Worm (Caenorhabditis elegans): ENCODE results near the gene Y40A1A.3.

- TF ChIP-seq pha-4 (tag; optimal IDR thresholded peaks at IDR 0.05), result no peak
- no peak for TF ChIP-seq ref-2 (tag; optimal IDR thresholded peaks at IDR 0.05)
- TF ChIP-seq lin-11 (tag; optimal IDR thresholded peaks at IDR 0.05), result no peak
- TF ChIP-seq nhr-11 (tag; optimal IDR thresholded peaks at IDR 0.05), result no peak
- no peak for TF ChIP-seq pat-9 (tag; optimal IDR thresholded peaks at IDR 0.05)
- TF ChIP-seq pag-3 (tag; optimal IDR thresholded peaks at IDR 0.05; ENCODE audit: borderline replicate concordance), result no peak
These were observed 16.7 kb upstream of the Y40A1A.3 start for ce11 chrX:2014521-2014920.
